Worm (Caenorhabditis elegans) whole organism, midembryonic: ENCODE data around the gene wdr-62.

ENCODE experiments used
- T22C8.4 ChIP-seq: fragments of 200-800 bp; sonication (Bioruptor generic); IDR thresholded peaks from 2 replicates; pipeline ENCODE4 v1.3.6; 2022; ENCODE audit warnings: missing genetic modification characterization, missing compliant biosample characterization
- flt-1 ChIP-seq: fragments of 200-800 bp; sonication (Bioruptor generic); IDR thresholded peaks from 2 replicates; pipeline ENCODE4 v1.3.6; 2022; ENCODE audit warnings: missing genetic modification characterization, missing compliant biosample characterization
- klf-2 ChIP-seq: fragments of 200-800 bp; sonication (Bioruptor generic); conservative IDR thresholded peaks from 2 replicates; pipeline ENCODE4 v1.3.6; 2022; ENCODE audit warnings: missing genetic modification reagents, missing genetic modification characterization, missing compliant biosample characterization
- med-1 ChIP-seq: sonication (generic microtip); optimal IDR thresholded peaks from 2 replicates; lab custom pipeline; 2017; ENCODE audit warnings: missing genetic modification characterization, mild to moderate bottlenecking, missing compliant biosample characterization, antibody characterized with exemption, missing genetic modification reagents; ENCODE audit not compliant: insufficient read depth
- ref-1 ChIP-seq: fragments of 200-800 bp; sonication (Bioruptor generic); conservative IDR thresholded peaks from 2 replicates; pipeline ENCODE4 v1.3.6; 2022; ENCODE audit warnings: missing genetic modification reagents, missing genetic modification characterization, missing compliant biosample characterization
- tab-1 ChIP-seq: fragments of 200-800 bp; sonication (Bioruptor generic); IDR thresholded peaks from 2 replicates; pipeline ENCODE4 v1.3.6; 2022; ENCODE audit warnings: missing genetic modification characterization, missing compliant biosample characterization
- ztf-23 ChIP-seq: fragments of 200-800 bp; sonication (Bioruptor generic); IDR thresholded peaks from 2 replicates; pipeline ENCODE4 v1.3.6; 2022; ENCODE audit warnings: missing genetic modification reagents, missing genetic modification characterization, missing compliant biosample characterization
- ztf-29 ChIP-seq: fragments of 200-800 bp; sonication (Bioruptor generic); IDR thresholded peaks from 2 replicates; pipeline ENCODE4 v1.3.6; 2022; ENCODE audit warnings: missing genetic modification reagents, missing genetic modification characterization, missing compliant biosample characterization

ce11 chrV:9489411-9489810, 45.6 kb downstream of the wdr-62 start, which contains the start of gene K06A4.10:
- no peak for TF ChIP-seq ztf-23
- no peak for TF ChIP-seq flt-1 (GFP tag; lab: Robert Waterston, UW)
- TF ChIP-seq ref-1 (GFP tag; lab: Robert Waterston, UW): no peak
- TF ChIP-seq T22C8.4 (GFP tag; lab: Robert Waterston, UW): no peak
- TF ChIP-seq med-1: no peak
- no peak for TF ChIP-seq ztf-29 (GFP tag; lab: Robert Waterston, UW)
- no peak for TF ChIP-seq tab-1
- TF ChIP-seq klf-2: no peak
